Worm (Caenorhabditis elegans) whole organism, L4/young adult: ENCODE measurements around the gene Y73F8A.12.

Experiments used
- W03F9.2 ChIP-seq: fragments of 150-350 bp; optimal IDR thresholded peaks from 2 replicates; lab custom pipeline; 2014; ENCODE audit warnings: missing biosample characterization, missing genetic modification characterization
- him-1 ChIP-seq: sonication (generic microtip); optimal IDR thresholded peaks from 2 replicates; lab custom pipeline; 2016; ENCODE audit warnings: missing genotype, missing genetic modification reagents, missing genetic modification characterization, missing compliant biosample characterization

DNA sequence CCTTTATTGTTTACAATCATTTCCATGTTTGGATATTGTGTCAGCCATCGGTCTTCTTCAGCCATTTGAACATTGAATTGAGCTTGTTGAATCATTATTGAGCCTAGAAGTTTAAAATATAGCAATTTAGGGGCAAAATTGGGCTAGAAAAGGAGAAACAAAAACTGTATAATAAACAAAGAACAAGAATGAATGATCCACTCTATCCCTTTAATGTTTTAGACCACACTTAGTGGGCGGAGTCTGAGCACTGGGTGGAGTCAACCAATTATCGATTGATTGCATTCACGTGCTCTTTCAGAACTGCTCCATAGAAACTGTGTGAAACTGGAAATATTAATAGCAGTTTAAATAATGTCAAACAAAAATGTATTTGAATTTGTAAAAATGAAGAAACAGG is 16.6 kb upstream of the Y73F8A.12 start, which contains the start of gene tbx-40:
- TF ChIP-seq W03F9.2: no peak
- no peak for TF ChIP-seq him-1 (tag; lab: Kevin White, UChicago)
